Fruit fly (Drosophila melanogaster) whole organism, embryonic: ENCODE results near the gene CG32074.

Experiments used
- Atf3 ChIP-seq: fragments of 200-800 bp; sonication (Bioruptor generic); optimal IDR thresholded peaks from 3 replicates; lab custom pipeline; 2016; ENCODE audit warnings: missing biosample characterization, missing genetic modification characterization
- BEAF-32 ChIP-seq: fragments of 200-800 bp; sonication (Bioruptor generic); optimal IDR thresholded peaks from 3 replicates; lab custom pipeline; 2017; ENCODE audit warnings: missing biosample characterization, missing genetic modification characterization, mild to moderate bottlenecking, moderate library complexity, missing genetic modification reagents
- Blimp-1 ChIP-seq: fragments of 200-800 bp; sonication (Bioruptor generic); optimal IDR thresholded peaks from 3 replicates; lab custom pipeline; 2018; ENCODE audit warnings: missing biosample characterization, missing genetic modification characterization, mild to moderate bottlenecking, moderate library complexity, missing genetic modification reagents
- BtbVII ChIP-seq: fragments of 200-800 bp; sonication (Bioruptor generic); optimal IDR thresholded peaks from 3 replicates; lab custom pipeline; 2017; ENCODE audit warnings: missing biosample characterization, mild to moderate bottlenecking, missing genetic modification characterization
- CG10654 ChIP-seq: fragments of 200-800 bp; sonication (Bioruptor generic); optimal IDR thresholded peaks from 2 replicates; lab custom pipeline; 2016; ENCODE audit warnings: missing biosample characterization, missing genetic modification characterization
- CG11398 ChIP-seq: fragments of 200-800 bp; sonication (Bioruptor generic); optimal IDR thresholded peaks from 2 replicates; lab custom pipeline; 2016; ENCODE audit warnings: missing biosample characterization, missing genetic modification characterization
- CG11560 ChIP-seq: fragments of 200-800 bp; sonication (Bioruptor generic); IDR thresholded peaks from 3 replicates; pipeline ENCODE4 v1.3.6; 2022; ENCODE audit warnings: missing biosample characterization, missing genetic modification characterization
- CG12236 ChIP-seq: fragments of 200-800 bp; sonication (Bioruptor generic); optimal IDR thresholded peaks from 2 replicates; lab custom pipeline; 2016; ENCODE audit warnings: missing biosample characterization, missing genetic modification characterization
- CG14050 ChIP-seq: fragments of 200-800 bp; sonication (Bioruptor generic); IDR thresholded peaks from 3 replicates; pipeline ENCODE4 v1.3.6; 2022; ENCODE audit warnings: missing biosample characterization, missing genetic modification characterization
- CG14710 ChIP-seq: fragments of 200-800 bp; sonication (Bioruptor generic); optimal IDR thresholded peaks from 3 replicates; lab custom pipeline; 2019; ENCODE audit warnings: missing biosample characterization, mild to moderate bottlenecking, missing genetic modification characterization, moderate library complexity
- CG17568 ChIP-seq: fragments of 200-800 bp; sonication (Bioruptor generic); optimal IDR thresholded peaks from 2 replicates; lab custom pipeline; 2018; ENCODE audit warnings: missing biosample characterization, mild to moderate bottlenecking, missing genetic modification characterization, moderate library complexity
- CG18262 ChIP-seq: fragments of 200-800 bp; optimal IDR thresholded peaks from 3 replicates; lab custom pipeline; 2019; ENCODE audit warnings: missing biosample characterization, mild to moderate bottlenecking, missing genetic modification characterization, moderate library complexity
- CG2129 ChIP-seq: fragments of 200-800 bp; sonication (Bioruptor generic); IDR thresholded peaks from 2 replicates; pipeline ENCODE4 v1.3.6; 2022; ENCODE audit warnings: missing biosample characterization, missing genetic modification characterization; ENCODE audit not compliant: partially characterized antibody
- CG2889 ChIP-seq: fragments of 200-800 bp; sonication (Bioruptor generic); IDR thresholded peaks from 3 replicates; pipeline ENCODE4 v1.3.6; 2022; ENCODE audit warnings: missing biosample characterization, missing genetic modification characterization
- CG3726 ChIP-seq: fragments of 200-800 bp; sonication (Bioruptor generic); IDR thresholded peaks from 3 replicates; pipeline ENCODE4, ENCODE4 v1.3.6; 2022; ENCODE audit warnings: missing biosample characterization, missing genetic modification characterization
- CG6272 ChIP-seq: fragments of 200-800 bp; sonication (Bioruptor generic); IDR thresholded peaks from 2 replicates; pipeline ENCODE4 v1.3.6; 2022; ENCODE audit warnings: missing biosample characterization, missing genetic modification characterization
- CG7372 ChIP-seq: fragments of 200-800 bp; sonication (Bioruptor generic); IDR thresholded peaks from 2 replicates; pipeline ENCODE4 v1.3.6; 2022; ENCODE audit warnings: missing biosample characterization, missing genetic modification characterization
- CG7839 ChIP-seq: fragments of 200-800 bp; sonication (Bioruptor generic); optimal IDR thresholded peaks from 3 replicates; lab custom pipeline; 2018; ENCODE audit warnings: missing biosample characterization, mild to moderate bottlenecking, missing genetic modification characterization, moderate library complexity
- CG8281 ChIP-seq: fragments of 200-800 bp; sonication (Bioruptor generic); optimal IDR thresholded peaks from 2 replicates; lab custom pipeline; 2018; ENCODE audit warnings: missing biosample characterization, mild to moderate bottlenecking, missing genetic modification characterization, moderate library complexity
- CG8290 ChIP-seq, 3 experiments: fragments of 200-800 bp; sonication (Bioruptor generic); optimal IDR thresholded peaks; 2 replicates each; lab custom pipeline; 2016 to 2019; ENCODE audit warnings: missing biosample characterization in 3 of 3, missing genetic modification characterization in 3 of 3, mild to moderate bottlenecking in 2 of 3, moderate library complexity in 1 of 3
- D19B ChIP-seq: fragments of 200-800 bp; sonication (Bioruptor generic); optimal IDR thresholded peaks from 2 replicates; lab custom pipeline; 2017; ENCODE audit warnings: missing biosample characterization, mild to moderate bottlenecking, missing genetic modification characterization
- Dbx ChIP-seq: fragments of 200-800 bp; sonication (Bioruptor generic); IDR thresholded peaks from 3 replicates; pipeline ENCODE4 v1.3.6; 2022; ENCODE audit warnings: missing biosample characterization, missing genetic modification characterization
- Dip3 ChIP-seq: fragments of 200-800 bp; sonication (Bioruptor generic); optimal IDR thresholded peaks from 3 replicates; lab custom pipeline; 2016; ENCODE audit warnings: missing biosample characterization, missing genetic modification characterization
- GATAe ChIP-seq: fragments of 200-800 bp; sonication (Bioruptor generic); conservative IDR thresholded peaks from 2 replicates; pipeline ENCODE4 v1.3.6; 2022; ENCODE audit warnings: missing biosample characterization, missing genetic modification characterization
- Hand ChIP-seq: fragments of 200-800 bp; sonication (Bioruptor generic); optimal IDR thresholded peaks from 2 replicates; lab custom pipeline; 2017; ENCODE audit warnings: mild to moderate bottlenecking, missing biosample characterization, missing genetic modification reagents, missing genetic modification characterization
- Hsf ChIP-seq: fragments of 200-800 bp; sonication (Bioruptor generic); optimal IDR thresholded peaks from 3 replicates; lab custom pipeline; 2016; ENCODE audit warnings: missing biosample characterization, missing genetic modification characterization
- NC2β ChIP-seq: fragments of 200-800 bp; sonication (Bioruptor generic); optimal IDR thresholded peaks from 2 replicates; lab custom pipeline; 2016; ENCODE audit warnings: missing biosample characterization, missing genetic modification characterization
- Ptx1 ChIP-seq: fragments of 200-800 bp; sonication (Bioruptor generic); IDR thresholded peaks from 2 replicates; pipeline ENCODE4 v1.3.6; 2022; ENCODE audit warnings: missing biosample characterization, missing genetic modification characterization
- Sox100B ChIP-seq: fragments of 200-800 bp; sonication (Bioruptor generic); optimal IDR thresholded peaks from 3 replicates; lab custom pipeline; 2018; ENCODE audit warnings: missing biosample characterization, mild to moderate bottlenecking, missing genetic modification characterization
- Xbp1 ChIP-seq: fragments of 200-800 bp; sonication (Bioruptor generic); optimal IDR thresholded peaks from 3 replicates; lab custom pipeline; 2016; ENCODE audit warnings: missing biosample characterization, mild to moderate bottlenecking, missing genetic modification characterization
- cad ChIP-seq: fragments of >200 bp; optimal IDR thresholded peaks from 2 replicates; lab custom pipeline; 2017; ENCODE audit warnings: missing biosample characterization, missing genetic modification characterization
- dysf ChIP-seq: fragments of 200-800 bp; sonication (Bioruptor generic); IDR thresholded peaks from 3 replicates; pipeline ENCODE4 v1.3.6; 2022; ENCODE audit warnings: missing biosample characterization, missing genetic modification characterization
- eve ChIP-seq, 2 experiments: fragments of >200 bp; optimal IDR thresholded peaks; 2 replicates each; lab custom pipeline; 2017; ENCODE audit warnings: missing biosample characterization in 2 of 2, missing genetic modification characterization in 2 of 2
- gt ChIP-seq: fragments of 200-800 bp; sonication (Bioruptor generic); IDR thresholded peaks from 2 replicates; pipeline ENCODE4 v1.3.6; 2022; ENCODE audit warnings: missing biosample characterization, missing genetic modification characterization
- hb ChIP-seq: fragments of 200-800 bp; sonication (Bioruptor generic); IDR thresholded peaks from 3 replicates; pipeline ENCODE4 v1.3.6; 2022; ENCODE audit warnings: missing biosample characterization, missing genetic modification characterization; ENCODE audit not compliant: partially characterized antibody
- inv ChIP-seq: fragments of 200-800 bp; sonication (Bioruptor generic); IDR thresholded peaks from 2 replicates; pipeline ENCODE4 v1.3.6; 2022; ENCODE audit warnings: missing biosample characterization, missing genetic modification characterization; ENCODE audit not compliant: partially characterized antibody
- klu ChIP-seq: fragments of 200-800 bp; sonication (Bioruptor generic); IDR thresholded peaks from 2 replicates; pipeline ENCODE4 v1.3.6; 2022; ENCODE audit warnings: missing biosample characterization, missing genetic modification characterization
- lola ChIP-seq, 3 experiments: fragments of >200 bp in 2 of 3; fragments of 200-800 bp in 1 of 3; sonication (Bioruptor generic) in 1 of 3; optimal IDR thresholded peaks; 2 replicates each; lab custom pipeline; 2017 to 2019; ENCODE audit warnings: missing biosample characterization in 3 of 3, missing genetic modification characterization in 3 of 3, mild to moderate bottlenecking in 1 of 3, moderate library complexity in 1 of 3
- nau ChIP-seq: fragments of 200-800 bp; sonication (Bioruptor generic); optimal IDR thresholded peaks from 3 replicates; lab custom pipeline; 2017; ENCODE audit warnings: missing biosample characterization, mild to moderate bottlenecking, missing genetic modification characterization, missing genetic modification reagents
- odd ChIP-seq: fragments of 200-800 bp; sonication (Bioruptor generic); optimal IDR thresholded peaks from 2 replicates; lab custom pipeline; 2017; ENCODE audit warnings: missing biosample characterization, mild to moderate bottlenecking, missing genetic modification characterization
- pho ChIP-seq: fragments of 200-800 bp; sonication (Bioruptor generic); optimal IDR thresholded peaks from 2 replicates; lab custom pipeline; 2016; ENCODE audit warnings: missing biosample characterization, missing genetic modification characterization
- sim ChIP-seq: fragments of 200-800 bp; sonication (Bioruptor generic); IDR thresholded peaks from 2 replicates; pipeline ENCODE4 v1.3.6; 2022; ENCODE audit warnings: missing biosample characterization, missing genetic modification characterization
- sob ChIP-seq: fragments of 200-800 bp; sonication (Bioruptor generic); IDR thresholded peaks from 2 replicates; pipeline ENCODE4 v1.3.6; 2022; ENCODE audit warnings: missing biosample characterization, missing genetic modification characterization
- sqz ChIP-seq: fragments of 200-800 bp; sonication (Bioruptor generic); optimal IDR thresholded peaks from 3 replicates; lab custom pipeline; 2018; ENCODE audit warnings: missing biosample characterization, mild to moderate bottlenecking, missing genetic modification characterization
- toy ChIP-seq: fragments of 200-800 bp; sonication (Bioruptor generic); IDR thresholded peaks from 2 replicates; pipeline ENCODE4 v1.3.6; 2022; ENCODE audit warnings: missing biosample characterization, missing genetic modification characterization
- ttk ChIP-seq: fragments of 200-800 bp; sonication (Bioruptor generic); IDR thresholded peaks from 2 replicates; pipeline ENCODE4 v2.1.2; 2022; ENCODE audit warnings: missing biosample characterization, missing genetic modification characterization
- tup ChIP-seq: fragments of 200-800 bp; sonication (Bioruptor generic); optimal IDR thresholded peaks from 2 replicates; lab custom pipeline; 2016; ENCODE audit warnings: missing biosample characterization, mild to moderate bottlenecking, missing genetic modification characterization, moderate library complexity
- vnd ChIP-seq: fragments of 200-800 bp; sonication (Bioruptor generic); IDR thresholded peaks from 3 replicates; pipeline ENCODE4 v1.3.6; 2022; ENCODE audit warnings: missing biosample characterization, missing genetic modification characterization; ENCODE audit not compliant: partially characterized antibody
- z ChIP-seq: fragments of 200-800 bp; sonication (Bioruptor generic); IDR thresholded peaks from 3 replicates; pipeline ENCODE4 v1.3.6; 2022; ENCODE audit warnings: missing biosample characterization, missing genetic modification characterization
- zen2 ChIP-seq: fragments of 200-800 bp; sonication (Bioruptor generic); IDR thresholded peaks from 3 replicates; pipeline ENCODE4 v1.3.6; 2022; ENCODE audit warnings: missing biosample characterization, missing genetic modification characterization; ENCODE audit not compliant: partially characterized antibody
- zfh2 ChIP-seq: fragments of 200-800 bp; sonication (Bioruptor generic); optimal IDR thresholded peaks from 2 replicates; lab custom pipeline; 2016; ENCODE audit warnings: missing biosample characterization, missing genetic modification characterization

Gene CG32074

dm6 chr3L:11120419-11120958 is 11.6 kb downstream of the CG32074 start, which contains the start of the genes FoxK and mRpL2 (continued):
- TF ChIP-seq GATAe (GFP tag; lab: Robert Waterston, UW) (no peak), CG7839 (no peak), z (GFP tag; lab: Robert Waterston, UW) (no peak), CG12236 (GFP tag; lab: Kevin White, UChicago) (no peak), zen2 (GFP tag; lab: Robert Waterston, UW) (no peak), vnd (no peak), ttk (no peak), hb (GFP tag; lab: Robert Waterston, UW) (no peak), Sox100B (GFP tag; lab: Kevin White, UChicago) (no peak), Hsf (GFP tag; lab: Kevin White, UChicago) (no peak), tup (GFP tag; lab: Kevin White, UChicago) (no peak), D19B (no peak), cad (GFP tag; lab: Kevin White, UChicago) (no peak), CG11398 (no peak), CG17568 (no peak), CG14710 (peak; percentile 39), Xbp1 (GFP tag; lab: Kevin White, UChicago) (peak; percentile 13), sob (no peak), toy (GFP tag; lab: Robert Waterston, UW) (no peak), CG8281 (tag; lab: Kevin White, UChicago) (no peak), inv (GFP tag; lab: Robert Waterston, UW) (peak; percentile 34; the same call in 1 of the 2 replicates), zfh2 (GFP tag; lab: Kevin White, UChicago) (no peak), Atf3 (GFP tag; lab: Kevin White, UChicago) (no peak), CG8290 (GFP tag; optimal IDR thresholded peaks at IDR 0.05; lab: Kevin White, UChicago) (no peak), CG8290 (tag; optimal IDR thresholded peaks at IDR 0.05; lab: Kevin White, UChicago) (peak in 1 of 2 experiments; percentile 60), dysf (GFP tag; lab: Robert Waterston, UW) (no peak), CG7372 (GFP tag; lab: Robert Waterston, UW) (no peak), NC2β (GFP tag; lab: Kevin White, UChicago) (no peak), Blimp-1 (no peak), CG6272 (no peak), CG10654 (GFP tag; lab: Kevin White, UChicago) (no peak), nau (GFP tag; lab: Kevin White, UChicago) (no peak), CG3726 (no peak), klu (GFP tag; lab: Robert Waterston, UW) (no peak), Dip3 (GFP tag; lab: Kevin White, UChicago) (no peak), CG2129 (no peak), CG11560 (tag; lab: Robert Waterston, UW) (no peak), sim (GFP tag; lab: Robert Waterston, UW) (no peak), Hand (GFP tag; lab: Kevin White, UChicago) (no peak), odd (GFP tag; lab: Kevin White, UChicago) (no peak), Ptx1 (GFP tag; lab: Robert Waterston, UW) (no peak), lola (GFP tag; optimal IDR thresholded peaks at IDR 0.05; lab: Kevin White, UChicago) (no peak), eve (GFP tag; optimal IDR thresholded peaks at IDR 0.05; lab: Kevin White, UChicago) (no peak), CG18262 (tag; lab: Kevin White, UChicago) (no peak), gt (GFP tag; lab: Robert Waterston, UW) (no peak), pho (no peak), Dbx (GFP tag; lab: Robert Waterston, UW) (no peak), sqz (peak; percentile 83), BEAF-32 (GFP tag; lab: Kevin White, UChicago) (peak; percentile 47), BtbVII (GFP tag; lab: Kevin White, UChicago) (no peak), CG2889 (GFP tag; lab: Robert Waterston, UW) (no peak), CG14050 (no peak)
